Fruit fly (Drosophila melanogaster): ENCODE measurements around the gene ATPsynO.
A peak's percentile ranks its signal among the peaks of the same experiment; 100 is the strongest.

Gene ATPsynO

dm6 chr3R:15262710-15263672 is 2.4 kb upstream of the ATPsynO start, which contains the start of the genes eIF2gamma and Set:
Gene eIF2gamma (minus strand): TSS chr3R:15263458.
Gene Set (plus strand): TSS chr3R:15263552.
- TF ChIP-seq CTCF (optimal IDR thresholded peaks at IDR 0.05) (no peak), CG8478 (optimal IDR thresholded peaks at IDR 0.05) (no peak)

DNA sequence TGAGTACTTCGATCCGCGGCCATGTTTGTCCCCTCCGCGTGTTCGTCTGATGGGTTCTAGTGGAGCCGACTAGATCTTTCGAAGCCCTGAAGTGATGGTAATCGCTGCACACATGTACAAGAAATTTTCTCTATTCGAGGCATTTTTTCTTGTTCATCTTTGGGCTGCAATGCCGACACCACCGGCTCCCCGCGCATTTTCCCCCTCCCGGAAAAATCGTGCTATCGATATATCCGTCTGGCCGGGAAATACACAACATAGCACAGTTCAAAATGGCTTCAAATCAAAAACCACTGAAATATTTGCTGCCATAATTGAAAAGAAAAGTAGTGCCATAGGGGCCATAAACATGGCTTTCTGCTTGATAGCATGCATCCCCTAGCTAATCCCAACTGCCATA is 1.4 kb upstream of the ATPsynO start:
- no peak for TF ChIP-seq CG8478 (optimal IDR thresholded peaks at IDR 0.05)
- TF ChIP-seq CTCF (optimal IDR thresholded peaks at IDR 0.05): no peak

- no peak for TF ChIP-seq CG8478 (optimal IDR thresholded peaks at IDR 0.05)
- no peak for TF ChIP-seq CTCF (optimal IDR thresholded peaks at IDR 0.05)
These were observed 3.0 kb downstream of the ATPsynO start, which contains the start of the genes CG14864 and Zip88E for dm6 chr3R:15268426-15268825. Gene CG14864 (minus strand): TSS chr3R:15268538. Gene Zip88E (plus strand): TSS chr3R:15268662.

- no peak for TF ChIP-seq CTCF (optimal IDR thresholded peaks at IDR 0.05)
- TF ChIP-seq CG8478 (optimal IDR thresholded peaks at IDR 0.05): no peak
These were observed 3.5 kb downstream of the ATPsynO start for dm6 chr3R:15268856-15269255.

DNA sequence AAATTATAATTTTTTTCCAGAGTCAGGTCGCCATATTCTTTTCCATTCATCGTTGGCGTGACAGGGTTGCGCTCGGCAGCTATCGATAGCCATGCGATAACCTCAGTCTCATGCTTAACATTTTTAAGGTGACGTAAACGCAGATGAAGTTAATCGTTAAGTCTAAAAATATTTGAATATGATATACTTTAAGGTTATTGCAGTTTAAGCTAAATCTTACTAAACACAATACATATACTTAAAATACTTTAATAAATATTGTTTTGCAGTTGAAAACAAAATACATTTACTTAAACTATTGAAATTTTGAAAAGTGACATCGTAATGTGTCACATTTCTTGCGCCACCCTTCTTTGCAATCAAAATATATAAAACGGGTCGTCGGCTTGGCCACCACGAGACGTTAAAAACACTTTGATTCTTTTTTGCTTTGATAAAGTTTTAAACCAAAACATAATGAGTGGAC is 9.8 kb downstream of the ATPsynO start, which contains the start of the genes Cp190 and CG4338:
Gene Cp190 (minus strand): TSS at position 84 of the 466 bp plus-strand sequence.
Gene CG4338 (plus strand): TSS at position 365 of the 466 bp plus-strand sequence.
- no peak for TF ChIP-seq CG8478 (optimal IDR thresholded peaks at IDR 0.05)

DNA sequence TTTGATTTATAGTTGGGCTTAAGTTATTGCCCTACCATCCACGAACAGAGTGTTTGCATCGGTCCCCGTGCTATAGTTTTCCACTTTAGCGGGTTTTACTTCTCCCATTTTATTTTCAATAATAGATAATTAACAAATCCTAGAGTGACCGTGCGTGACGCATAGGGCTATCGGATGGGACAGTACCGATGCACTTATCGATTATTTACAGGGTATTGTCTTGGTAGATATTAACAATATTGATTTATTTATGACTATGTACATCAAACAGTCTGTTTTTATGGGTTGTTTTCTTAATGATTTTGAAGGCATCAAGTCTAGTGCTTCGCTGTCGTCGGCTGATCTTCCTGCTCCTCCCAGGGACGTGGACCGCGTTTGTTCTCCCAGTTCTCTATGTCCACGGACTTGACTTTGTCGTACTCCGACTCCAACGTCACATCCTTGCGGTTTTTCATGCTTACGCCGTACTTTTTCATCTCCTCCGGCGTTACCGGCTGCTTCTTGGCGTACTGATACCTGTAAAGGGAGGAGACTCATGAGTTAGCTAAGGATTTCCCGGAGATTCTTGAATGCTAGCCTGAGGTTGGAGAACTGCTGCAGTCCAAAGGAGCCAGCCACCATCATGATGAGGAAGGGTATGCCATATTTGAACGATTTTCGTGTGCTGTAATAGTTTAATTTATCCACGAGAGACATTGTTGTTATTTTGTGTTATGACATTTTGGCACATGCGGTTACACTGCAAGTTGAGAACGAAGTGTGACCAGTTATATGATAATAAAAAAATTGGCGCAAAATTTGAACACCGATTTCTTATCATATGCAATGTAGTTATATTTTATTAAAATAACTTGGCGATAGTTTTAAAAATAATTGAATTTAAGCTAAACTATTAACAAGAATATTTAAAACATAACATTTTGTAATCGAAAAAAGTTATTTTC is 12.8 kb downstream of the ATPsynO start, which contains the start of the genes MRG15 and Tm1:
Gene MRG15 (minus strand): TSS at position 184 of the 944 bp plus-strand sequence.
Gene Tm1 (plus strand): TSS at position 295 of the 944 bp plus-strand sequence.
- TF ChIP-seq CG8478 (optimal IDR thresholded peaks at IDR 0.05): no peak
- no peak for TF ChIP-seq CTCF (optimal IDR thresholded peaks at IDR 0.05)

- TF ChIP-seq CG8478 (optimal IDR thresholded peaks at IDR 0.05) (no peak), CTCF (optimal IDR thresholded peaks at IDR 0.05) (no peak)
These were observed 15.4 kb downstream of the ATPsynO start for dm6 chr3R:15280619-15281334.

DNA sequence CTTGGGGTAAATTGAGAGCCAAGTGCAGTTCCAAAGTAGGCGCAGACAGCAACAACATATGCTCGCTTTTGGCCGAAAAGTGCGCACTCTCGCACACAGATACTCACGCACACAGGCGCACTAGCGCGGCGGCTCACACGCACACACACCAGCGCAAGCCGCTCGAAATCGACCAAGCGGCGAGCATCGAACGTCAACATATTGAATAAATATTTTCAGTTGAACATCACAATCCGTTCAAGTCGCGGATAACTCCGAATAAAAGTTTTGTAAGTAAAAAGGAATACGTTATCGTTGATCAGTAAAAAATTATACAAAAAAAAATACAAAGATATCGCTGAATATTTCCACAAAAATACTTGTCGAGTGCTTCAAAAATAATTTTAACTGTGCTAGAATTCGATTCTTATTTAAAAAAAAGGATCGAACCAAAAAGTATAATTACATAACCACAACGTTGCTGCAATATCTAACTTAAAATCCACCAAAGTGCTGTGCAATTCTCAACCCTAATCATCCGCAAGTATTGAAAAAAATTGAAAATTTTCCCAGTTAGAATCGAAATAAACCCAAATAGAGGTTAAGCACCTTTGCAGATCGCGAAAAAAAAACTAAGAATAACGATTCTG is 16.1 kb downstream of the ATPsynO start:
- TF ChIP-seq CG8478 (optimal IDR thresholded peaks at IDR 0.05) (no peak), CTCF (optimal IDR thresholded peaks at IDR 0.05) (no peak)

DNA sequence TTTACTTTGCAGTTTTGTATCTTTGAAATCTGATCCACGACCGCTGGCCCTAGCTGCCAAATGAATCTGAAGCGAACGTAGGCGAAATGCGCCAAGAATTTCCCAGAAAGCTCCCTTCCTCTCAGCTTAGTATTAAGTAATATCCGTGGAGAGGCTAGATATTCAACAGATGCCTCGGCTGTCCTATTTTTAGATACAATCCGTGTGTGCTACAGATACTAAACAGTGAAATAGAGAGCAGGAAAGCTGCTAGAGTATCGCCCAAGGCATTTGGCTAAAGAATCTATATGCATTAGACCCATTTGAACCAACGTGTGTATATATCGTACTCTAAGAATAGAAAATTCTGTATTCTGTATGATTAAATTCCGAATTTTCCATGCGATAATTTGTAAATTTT is 16.9 kb downstream of the ATPsynO start:
- TF ChIP-seq CTCF (optimal IDR thresholded peaks at IDR 0.05) (no peak), CG8478 (optimal IDR thresholded peaks at IDR 0.05) (no peak)

dm6 chr3R:15282982-15283809 is 17.8 kb downstream of the ATPsynO start:
- TF ChIP-seq CTCF (optimal IDR thresholded peaks at IDR 0.05) (no peak), CG8478 (optimal IDR thresholded peaks at IDR 0.05) (no peak)

DNA sequence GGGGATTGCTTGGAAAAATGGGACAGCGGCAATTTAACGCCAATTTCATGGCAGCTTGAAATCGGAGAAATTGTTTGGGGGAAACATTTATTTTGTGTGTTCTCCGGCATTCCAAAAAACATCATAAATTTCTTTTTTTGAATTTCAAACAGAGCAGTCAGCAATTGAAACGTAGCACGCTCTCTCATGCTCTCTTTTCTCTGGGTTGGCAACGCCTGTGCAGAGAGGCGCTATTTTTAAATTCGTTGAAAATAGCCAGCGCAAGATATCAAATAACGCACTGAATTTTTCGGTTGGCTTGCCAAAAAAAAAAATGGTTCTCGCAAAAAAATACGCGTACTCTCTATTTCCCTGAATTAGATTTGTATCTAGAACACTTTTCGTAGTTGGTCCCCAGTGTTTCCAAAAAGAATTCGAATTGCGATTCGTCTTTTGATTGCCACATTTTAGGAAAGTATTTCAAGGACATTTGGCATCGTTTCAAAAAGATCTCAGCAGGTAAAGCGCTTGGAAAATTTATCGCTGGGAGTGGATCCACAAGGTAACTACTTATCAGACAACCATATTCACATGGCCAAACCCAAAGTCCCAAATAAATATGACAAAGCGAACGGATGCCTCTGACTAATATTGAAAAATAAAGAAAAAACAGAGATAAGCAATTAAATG is 20.8 kb downstream of the ATPsynO start:
- TF ChIP-seq CG8478 (optimal IDR thresholded peaks at IDR 0.05): no peak
- TF ChIP-seq CTCF (optimal IDR thresholded peaks at IDR 0.05): peak in 1 of 2 experiments; percentile 32

DNA sequence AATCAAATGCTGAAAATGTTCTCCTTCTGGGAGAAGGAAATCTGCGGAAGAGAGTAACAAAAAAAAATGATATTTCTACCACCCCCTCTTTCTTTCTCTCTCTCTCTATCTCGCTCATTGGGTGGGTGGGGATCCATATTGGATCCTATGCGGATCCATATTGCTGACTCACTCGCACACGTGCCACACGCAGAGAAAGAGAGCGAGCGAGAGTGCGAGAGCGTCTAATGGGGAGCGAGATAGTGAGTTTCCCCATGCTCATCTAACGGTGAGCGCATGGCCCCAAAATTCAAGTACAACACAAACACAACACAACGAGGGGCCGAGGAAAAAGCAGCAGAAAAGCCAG is 21.3 kb downstream of the ATPsynO start:
- no peak for TF ChIP-seq CG8478 (optimal IDR thresholded peaks at IDR 0.05)
- TF ChIP-seq CTCF (optimal IDR thresholded peaks at IDR 0.05): no peak

All from S2 (cell line).